Fruit fly (Drosophila melanogaster) whole organism, prepupa: ENCODE measurements around the gene Act87E.

Experiments used
- Blimp-1 ChIP-seq: fragments of 200-800 bp; sonication (Bioruptor generic); optimal IDR thresholded peaks from 3 replicates; lab custom pipeline; 2017; ENCODE audit warnings: missing biosample characterization, missing genetic modification characterization, mild to moderate bottlenecking, moderate library complexity, missing genetic modification reagents
- CG3032 ChIP-seq: fragments of 200-800 bp; optimal IDR thresholded peaks from 2 replicates; lab custom pipeline; 2019; ENCODE audit warnings: missing biosample characterization, mild to moderate bottlenecking, missing genetic modification characterization, moderate library complexity
- CG4318 ChIP-seq: fragments of 200-800 bp; sonication (Bioruptor generic); optimal IDR thresholded peaks from 3 replicates; lab custom pipeline; 2017; ENCODE audit warnings: missing biosample characterization, mild to moderate bottlenecking, missing genetic modification characterization
- CG6792 ChIP-seq: fragments of 200-800 bp; sonication (Bioruptor generic); optimal IDR thresholded peaks from 3 replicates; lab custom pipeline; 2016; ENCODE audit warnings: missing biosample characterization, missing genetic modification characterization
- CG6854 ChIP-seq: fragments of 200-800 bp; sonication (Bioruptor generic); optimal IDR thresholded peaks from 2 replicates; lab custom pipeline; 2017; ENCODE audit warnings: missing biosample characterization, mild to moderate bottlenecking, missing genetic modification characterization
- Hr39 ChIP-seq: fragments of 200-800 bp; sonication (Bioruptor generic); optimal IDR thresholded peaks from 2 replicates; lab custom pipeline; 2016; ENCODE audit warnings: missing biosample characterization, missing genetic modification characterization
- Lpt ChIP-seq: fragments of 200-800 bp; sonication (Bioruptor generic); optimal IDR thresholded peaks from 3 replicates; lab custom pipeline; 2016; ENCODE audit warnings: missing biosample characterization, missing genetic modification characterization
- Sox102F ChIP-seq: fragments of 200-800 bp; sonication (Bioruptor generic); optimal IDR thresholded peaks from 2 replicates; lab custom pipeline; 2016; ENCODE audit warnings: missing biosample characterization, mild to moderate bottlenecking, missing genetic modification characterization
- eg ChIP-seq: fragments of 200-800 bp; sonication (Bioruptor generic); IDR thresholded peaks from 3 replicates; pipeline ENCODE4 v1.3.6; 2022; ENCODE audit warnings: missing biosample characterization, missing genetic modification characterization
- esn ChIP-seq: fragments of 200-800 bp; sonication (Bioruptor generic); optimal IDR thresholded peaks from 2 replicates; lab custom pipeline; 2016; ENCODE audit warnings: missing biosample characterization, mild to moderate bottlenecking, missing genetic modification characterization, moderate library complexity
- fkh ChIP-seq: fragments of 200-800 bp; sonication (Bioruptor generic); optimal IDR thresholded peaks from 3 replicates; lab custom pipeline; 2017; ENCODE audit warnings: missing biosample characterization, mild to moderate bottlenecking, missing genetic modification characterization, moderate library complexity

DNA sequence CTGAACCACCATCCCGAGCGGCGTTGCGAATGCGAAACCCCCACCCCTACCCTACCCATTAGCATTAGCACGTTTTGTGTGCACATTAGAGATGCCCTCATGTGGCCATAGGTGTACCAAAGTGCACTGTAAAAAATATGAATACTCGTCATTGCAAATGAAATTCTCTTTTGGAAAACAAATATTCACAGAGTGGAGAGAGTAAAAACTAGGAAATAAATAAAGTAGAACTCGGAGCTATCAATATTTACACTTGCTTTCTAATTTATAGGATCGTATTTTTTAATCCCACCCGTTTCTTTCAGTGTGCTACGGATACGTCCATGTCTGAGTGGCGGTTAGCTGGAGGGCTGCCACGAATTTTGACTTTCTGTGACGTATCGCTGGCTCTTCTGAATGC is 43.5 kb downstream of the Act87E start:
- TF ChIP-seq Blimp-1 (GFP tag; lab: Kevin White, UChicago) (no peak), fkh (GFP tag; lab: Kevin White, UChicago) (no peak), esn (GFP tag; lab: Kevin White, UChicago) (peak; percentile 36), CG6854 (no peak), Lpt (no peak), Hr39 (GFP tag; lab: Kevin White, UChicago) (peak; percentile 18), CG6792 (GFP tag; lab: Kevin White, UChicago) (no peak), eg (GFP tag; lab: Robert Waterston, UW) (no peak), Sox102F (GFP tag; lab: Kevin White, UChicago) (no peak), CG3032 (tag; lab: Kevin White, UChicago) (peak; percentile 7), CG4318 (GFP tag; lab: Kevin White, UChicago) (no peak)
